Worm (Caenorhabditis elegans) whole organism, L1 larva: ENCODE measurements around the gene F58H1.7.
A peak's percentile ranks its signal among the peaks of the same experiment; 100 is the strongest.

Experiments used
- C04F5.9 ChIP-seq: sonication (generic microtip); optimal IDR thresholded peaks from 2 replicates; lab custom pipeline; 2016; ENCODE audit warnings: missing genetic modification characterization, missing compliant biosample characterization
- C16A3.4 ChIP-seq: fragments of 150-350 bp; optimal IDR thresholded peaks from 2 replicates; lab custom pipeline; 2014; ENCODE audit warnings: missing biosample characterization, missing genetic modification characterization
- F16B12.6 ChIP-seq: fragments of 150-350 bp; optimal IDR thresholded peaks from 2 replicates; lab custom pipeline; 2014; ENCODE audit warnings: missing biosample characterization, missing genetic modification characterization
- aly-2 ChIP-seq: fragments of 150-350 bp; optimal IDR thresholded peaks from 2 replicates; lab custom pipeline; 2014; ENCODE audit warnings: missing biosample characterization, missing genetic modification characterization
- blmp-1 ChIP-seq: fragments of 150-350 bp; optimal IDR thresholded peaks from 2 replicates; lab custom pipeline; 2014; ENCODE audit warnings: missing biosample characterization, missing genetic modification characterization
- ceh-63 ChIP-seq: fragments of 200-800 bp; sonication (Bioruptor generic); optimal IDR thresholded peaks from 2 replicates; lab custom pipeline; 2018; ENCODE audit warnings: mild to moderate bottlenecking, missing genetic modification characterization, missing compliant biosample characterization
- ceh-8 ChIP-seq: fragments of 200-800 bp; sonication (Bioruptor generic); optimal IDR thresholded peaks from 2 replicates; lab custom pipeline; 2018; ENCODE audit warnings: mild to moderate bottlenecking, missing genetic modification characterization, moderate library complexity, missing compliant biosample characterization
- ceh-82 ChIP-seq, 3 experiments: fragments of 150-350 bp in 1 of 3; sonication (generic microtip) in 2 of 3; optimal IDR thresholded peaks; 2 replicates each; lab custom pipeline; 2014 to 2017; ENCODE audit warnings: missing biosample characterization in 3 of 3, missing genetic modification characterization in 3 of 3
- ceh-88 ChIP-seq: fragments of 200-800 bp; sonication (Bioruptor generic); IDR thresholded peaks from 2 replicates; pipeline ENCODE4 v1.3.6; 2022; ENCODE audit warnings: missing genetic modification characterization, missing compliant biosample characterization
- dpl-1 ChIP-seq, 3 experiments: fragments of 150-350 bp in 2 of 3; sonication (generic microtip) in 1 of 3; optimal IDR thresholded peaks; 2 replicates each; lab custom pipeline; 2014 to 2017; ENCODE audit warnings: missing biosample characterization in 3 of 3, missing genetic modification characterization in 3 of 3, missing genetic modification reagents in 3 of 3
- dsc-1 ChIP-seq: sonication (generic microtip); optimal IDR thresholded peaks from 2 replicates; lab custom pipeline; 2016; ENCODE audit warnings: mild to moderate bottlenecking, missing genetic modification characterization, missing compliant biosample characterization
- efl-3 ChIP-seq: fragments of 200-800 bp; sonication (Bioruptor generic); optimal IDR thresholded peaks from 2 replicates; lab custom pipeline; 2018; ENCODE audit warnings: mild to moderate bottlenecking, missing genetic modification characterization, missing compliant biosample characterization
- egl-13 ChIP-seq: sonication (generic microtip); optimal IDR thresholded peaks from 2 replicates; lab custom pipeline; 2016; ENCODE audit warnings: missing genotype, missing genetic modification reagents, missing genetic modification characterization, missing compliant biosample characterization
- elt-2 ChIP-seq: sonication (generic microtip); optimal IDR thresholded peaks from 2 replicates; lab custom pipeline; 2016; ENCODE audit warnings: missing genetic modification characterization, mild to moderate bottlenecking, inconsistent platforms, missing compliant biosample characterization, missing genetic modification reagents
- elt-3 ChIP-seq, 6 experiments: fragments of 150-350 bp in 1 of 6; sonication (generic microtip); optimal IDR thresholded peaks; 2 replicates each; lab custom pipeline; 2017 to 2018; ENCODE audit warnings: missing biosample characterization in 6 of 6, missing genetic modification characterization in 6 of 6, inconsistent platforms in 1 of 6
- fkh-4 ChIP-seq: sonication (generic microtip); optimal IDR thresholded peaks from 2 replicates; lab custom pipeline; 2016; ENCODE audit warnings: missing compliant biosample characterization, missing genetic modification characterization, borderline replicate concordance
- fos-1 ChIP-seq: fragments of 150-350 bp; optimal IDR thresholded peaks from 2 replicates; lab custom pipeline; 2014; ENCODE audit warnings: missing biosample characterization, missing genetic modification characterization
- grh-1 ChIP-seq: fragments of 200-800 bp; sonication (Bioruptor generic); IDR thresholded peaks from 2 replicates; pipeline ENCODE4 v1.3.6; 2022; ENCODE audit warnings: missing genetic modification reagents, missing genetic modification characterization, missing compliant biosample characterization
- hlh-17 ChIP-seq: fragments of 200-800 bp; sonication (Bioruptor generic); optimal IDR thresholded peaks from 2 replicates; lab custom pipeline; 2018; ENCODE audit warnings: missing genetic modification characterization, mild to moderate bottlenecking, missing compliant biosample characterization, moderate library complexity, borderline replicate concordance
- hpl-2 ChIP-seq: fragments of 150-350 bp; optimal IDR thresholded peaks from 2 replicates; lab custom pipeline; 2014; ENCODE audit warnings: missing biosample characterization, missing genetic modification reagents, missing genetic modification characterization
- isw-1 ChIP-seq: fragments of 200-800 bp; sonication (Bioruptor generic); IDR thresholded peaks from 2 replicates; pipeline ENCODE4 v1.3.6; 2022; ENCODE audit warnings: missing genetic modification characterization, missing compliant biosample characterization
- lin-13 ChIP-seq: fragments of 150-350 bp; optimal IDR thresholded peaks from 2 replicates; lab custom pipeline; 2014; ENCODE audit warnings: missing biosample characterization, missing genetic modification reagents, missing genetic modification characterization
- lin-14 ChIP-seq: fragments of 200-800 bp; sonication (Bioruptor generic); optimal IDR thresholded peaks from 2 replicates; lab custom pipeline; 2018; ENCODE audit warnings: mild to moderate bottlenecking, missing genetic modification characterization, moderate library complexity, missing compliant biosample characterization
- lin-15B ChIP-seq: fragments of 150-350 bp; sonication (generic microtip); optimal IDR thresholded peaks from 3 replicates; lab custom pipeline; 2014; ENCODE audit warnings: missing biosample characterization, missing genetic modification characterization
- lin-35 ChIP-seq, 2 experiments: fragments of 150-350 bp; optimal IDR thresholded peaks; 2 replicates each; lab custom pipeline; 2014; ENCODE audit warnings: missing biosample characterization in 2 of 2, missing genetic modification characterization in 2 of 2, missing genetic modification reagents in 2 of 2
- lin-39 ChIP-seq: fragments of 150-350 bp; optimal IDR thresholded peaks from 2 replicates; lab custom pipeline; 2014; ENCODE audit warnings: missing biosample characterization, missing genetic modification reagents, missing genetic modification characterization
- lsy-2 ChIP-seq, 2 experiments: fragments of 150-350 bp; optimal IDR thresholded peaks; 2 replicates each; lab custom pipeline; 2014; ENCODE audit warnings: missing biosample characterization in 2 of 2, missing genetic modification characterization in 2 of 2
- mdl-1 ChIP-seq, 2 experiments: fragments of 150-350 bp; optimal IDR thresholded peaks; 2 replicates each; lab custom pipeline; 2014 to 2017; ENCODE audit warnings: missing biosample characterization in 2 of 2, missing genetic modification characterization in 2 of 2, inconsistent platforms in 1 of 2
- mef-2 ChIP-seq: fragments of 150-350 bp; optimal IDR thresholded peaks from 2 replicates; lab custom pipeline; 2014; ENCODE audit warnings: missing biosample characterization, missing genetic modification characterization
- nhr-11 ChIP-seq: fragments of 150-350 bp; optimal IDR thresholded peaks from 2 replicates; lab custom pipeline; 2014; ENCODE audit warnings: missing biosample characterization, missing genetic modification characterization
- nhr-12 ChIP-seq: sonication (generic microtip); optimal IDR thresholded peaks from 2 replicates; lab custom pipeline; 2017; ENCODE audit warnings: missing biosample characterization, missing genetic modification characterization
- nhr-19 ChIP-seq: fragments of 200-800 bp; sonication (Bioruptor generic); conservative IDR thresholded peaks from 2 replicates; pipeline ENCODE4 v1.3.6; 2022; ENCODE audit warnings: missing genetic modification characterization, missing compliant biosample characterization
- nhr-20 ChIP-seq: sonication (generic microtip); optimal IDR thresholded peaks from 2 replicates; lab custom pipeline; 2016; ENCODE audit warnings: mild to moderate bottlenecking, missing genetic modification characterization, missing compliant biosample characterization
- nhr-28 ChIP-seq: fragments of 150-350 bp; optimal IDR thresholded peaks from 2 replicates; lab custom pipeline; 2014; ENCODE audit warnings: missing biosample characterization, missing genetic modification characterization
- nhr-71 ChIP-seq: sonication (generic microtip); optimal IDR thresholded peaks from 2 replicates; lab custom pipeline; 2016; ENCODE audit warnings: mild to moderate bottlenecking, missing genetic modification characterization, moderate library complexity, missing compliant biosample characterization
- nhr-77 ChIP-seq: fragments of 150-350 bp; optimal IDR thresholded peaks from 2 replicates; lab custom pipeline; 2014; ENCODE audit warnings: missing biosample characterization, missing genetic modification characterization
- nhr-84 ChIP-seq: sonication (generic microtip); optimal IDR thresholded peaks from 2 replicates; lab custom pipeline; 2017; ENCODE audit warnings: missing biosample characterization, missing genetic modification characterization
- nhr-85 ChIP-seq: sonication (generic microtip); peaks from one replicate; lab custom pipeline; 2016; ENCODE audit warnings: missing genetic modification characterization, inconsistent platforms, missing compliant biosample characterization
- nhr-90 ChIP-seq: sonication (generic microtip); optimal IDR thresholded peaks from 2 replicates; lab custom pipeline; 2016; ENCODE audit warnings: mild to moderate bottlenecking, missing genetic modification characterization, missing compliant biosample characterization; ENCODE audit not compliant: poor library complexity
- pag-3 ChIP-seq: sonication (generic microtip); optimal IDR thresholded peaks from 2 replicates; lab custom pipeline; 2017; ENCODE audit warnings: missing genetic modification characterization, mild to moderate bottlenecking, missing compliant biosample characterization, antibody characterized with exemption, borderline replicate concordance; ENCODE audit not compliant: insufficient read depth
- pax-3 ChIP-seq: fragments of 200-800 bp; sonication (Bioruptor generic); optimal IDR thresholded peaks from 2 replicates; lab custom pipeline; 2018; ENCODE audit warnings: mild to moderate bottlenecking, missing genetic modification characterization, moderate library complexity, missing compliant biosample characterization
- snpc-4 ChIP-seq: fragments of 150-350 bp; optimal IDR thresholded peaks from 2 replicates; lab custom pipeline; 2014; ENCODE audit warnings: missing biosample characterization, missing genetic modification characterization
- snu-23 ChIP-seq: sonication (generic microtip); optimal IDR thresholded peaks from 2 replicates; lab custom pipeline; 2016; ENCODE audit warnings: missing genetic modification characterization, missing compliant biosample characterization
- sptf-1 ChIP-seq: fragments of 150-350 bp; optimal IDR thresholded peaks from 2 replicates; lab custom pipeline; 2014; ENCODE audit warnings: missing biosample characterization, missing genetic modification characterization
- tbx-2 ChIP-seq: sonication (generic microtip); optimal IDR thresholded peaks from 2 replicates; lab custom pipeline; 2016; ENCODE audit warnings: missing genetic modification characterization, missing compliant biosample characterization
- unc-130 ChIP-seq: fragments of 150-350 bp; optimal IDR thresholded peaks from 2 replicates; lab custom pipeline; 2017; ENCODE audit warnings: missing biosample characterization, missing genetic modification characterization, inconsistent platforms
- unc-62 ChIP-seq: fragments of 150-350 bp; optimal IDR thresholded peaks from 2 replicates; lab custom pipeline; 2014; ENCODE audit warnings: missing biosample characterization, missing genetic modification reagents, missing genetic modification characterization
- unc-98 ChIP-seq: fragments of 200-800 bp; sonication (Bioruptor generic); IDR thresholded peaks from 2 replicates; pipeline ENCODE4 v1.3.6; 2022; ENCODE audit warnings: missing genetic modification characterization, missing compliant biosample characterization
- vab-15 ChIP-seq: sonication (generic microtip); optimal IDR thresholded peaks from 2 replicates; lab custom pipeline; 2017; ENCODE audit warnings: missing genotype, mild to moderate bottlenecking, missing genetic modification characterization, missing compliant biosample characterization
- xbp-1 ChIP-seq: sonication (generic microtip); optimal IDR thresholded peaks from 2 replicates; lab custom pipeline; 2016; ENCODE audit warnings: missing genetic modification characterization, missing compliant biosample characterization
- zag-1 ChIP-seq: fragments of 150-350 bp; optimal IDR thresholded peaks from 2 replicates; lab custom pipeline; 2014; ENCODE audit warnings: missing biosample characterization, missing genetic modification characterization
- zip-4 ChIP-seq: fragments of 200-800 bp; sonication (Bioruptor generic); optimal IDR thresholded peaks from 2 replicates; lab custom pipeline; 2018; ENCODE audit warnings: mild to moderate bottlenecking, missing genetic modification characterization, moderate library complexity, missing compliant biosample characterization
- ztf-4 ChIP-seq: fragments of 150-350 bp; optimal IDR thresholded peaks from 2 replicates; lab custom pipeline; 2014; ENCODE audit warnings: missing biosample characterization, missing genetic modification characterization

The F58H1.7 gene

ce11 chrV:11921229-11921628 is 43.4 kb downstream of the F58H1.7 start:
- TF ChIP-seq sptf-1 (tag; lab: Kevin White, UChicago), result no peak
- no peak for TF ChIP-seq efl-3 (GFP tag; lab: Kevin White, UChicago)
- no peak for TF ChIP-seq nhr-12 (tag; lab: Kevin White, UChicago)
- no peak for TF ChIP-seq unc-98 (GFP tag; lab: Robert Waterston, UW)
- no peak for TF ChIP-seq nhr-11
- TF ChIP-seq nhr-20 (tag; lab: Kevin White, UChicago), result peak; percentile 40
- no peak for TF ChIP-seq lin-15B (tag; lab: Kevin White, UChicago)
- peak in 1 of 6 experiments; percentile 37 for TF ChIP-seq elt-3 (tag; optimal IDR thresholded peaks at IDR 0.05; lab: Kevin White, UChicago)
- TF ChIP-seq unc-130 (tag; lab: Kevin White, UChicago), result peak; percentile 2
- peak; percentile 13 for TF ChIP-seq nhr-85
- peak; percentile 2 for TF ChIP-seq nhr-71
- no peak for TF ChIP-seq vab-15 (tag; lab: Kevin White, UChicago)
- peak; percentile 33; the same call in 1 of the 2 replicates for TF ChIP-seq nhr-19 (GFP tag; lab: Robert Waterston, UW)
- no peak for TF ChIP-seq ztf-4
- TF ChIP-seq snpc-4 (tag; lab: Kevin White, UChicago), result no peak
- no peak for TF ChIP-seq nhr-84 (tag; lab: Kevin White, UChicago)
- peak; percentile 68 for TF ChIP-seq lin-14
- TF ChIP-seq nhr-90 (tag; lab: Kevin White, UChicago), result no peak
- TF ChIP-seq snu-23 (GFP tag; lab: Kevin White, UChicago), result peak; percentile 43
- TF ChIP-seq zip-4 (GFP tag; lab: Kevin White, UChicago), result no peak
- TF ChIP-seq nhr-77 (tag; lab: Kevin White, UChicago), result no peak
- TF ChIP-seq zag-1 (tag; lab: Kevin White, UChicago), result no peak
- peak in 1 of 2 experiments; percentile 23 for TF ChIP-seq lsy-2 (tag; optimal IDR thresholded peaks at IDR 0.05; lab: Kevin White, UChicago)
- no peak for TF ChIP-seq unc-62 (GFP tag; lab: Kevin White, UChicago)
- TF ChIP-seq dsc-1, result no peak
- TF ChIP-seq ceh-8 (GFP tag; lab: Kevin White, UChicago), result no peak
- no peak for TF ChIP-seq xbp-1 (tag; lab: Kevin White, UChicago)
- TF ChIP-seq egl-13 (tag; lab: Kevin White, UChicago), result no peak
- TF ChIP-seq aly-2 (tag; lab: Kevin White, UChicago), result no peak
- TF ChIP-seq blmp-1 (tag; lab: Kevin White, UChicago), result peak; percentile 15
- no peak for TF ChIP-seq mef-2 (tag; lab: Kevin White, UChicago)
- TF ChIP-seq grh-1 (GFP tag; lab: Robert Waterston, UW), result no peak
- no peak for TF ChIP-seq ceh-63
- TF ChIP-seq elt-2, result no peak
- TF ChIP-seq hpl-2 (GFP tag; lab: Kevin White, UChicago), result no peak
- TF ChIP-seq tbx-2 (tag; lab: Kevin White, UChicago), result peak; percentile 6
- TF ChIP-seq nhr-28, result no peak
- peak in 1 of 3 experiments; percentile 2 for TF ChIP-seq ceh-82 (tag; optimal IDR thresholded peaks at IDR 0.05; lab: Kevin White, UChicago)
- TF ChIP-seq lin-39, result no peak
- no peak for TF ChIP-seq pax-3 (tag; lab: Kevin White, UChicago)
- TF ChIP-seq dpl-1 (GFP tag; optimal IDR thresholded peaks at IDR 0.05; lab: Kevin White, UChicago), result peak in 1 of 3 experiments; percentile 1
- TF ChIP-seq C04F5.9 (tag; lab: Kevin White, UChicago), result no peak
- no peak for TF ChIP-seq F16B12.6
- no peak for TF ChIP-seq fos-1 (tag; lab: Kevin White, UChicago)
- peak; percentile 16 to 52 for TF ChIP-seq lin-35 (GFP tag; optimal IDR thresholded peaks at IDR 0.05; lab: Kevin White, UChicago)
- peak in 1 of 2 experiments; percentile 60 for TF ChIP-seq mdl-1 (tag; optimal IDR thresholded peaks at IDR 0.05; lab: Kevin White, UChicago)
- TF ChIP-seq ceh-88 (GFP tag; lab: Robert Waterston, UW), result no peak
- peak; percentile 3 for TF ChIP-seq C16A3.4 (tag; lab: Kevin White, UChicago)
- TF ChIP-seq isw-1 (GFP tag; lab: Robert Waterston, UW), result no peak
- TF ChIP-seq hlh-17 (GFP tag; lab: Kevin White, UChicago), result no peak
- TF ChIP-seq lin-13, result no peak
- TF ChIP-seq pag-3, result no peak
- no peak for TF ChIP-seq fkh-4 (tag; lab: Kevin White, UChicago)
